Worm (Caenorhabditis elegans) whole organism, late embryonic: Measurements from ENCODE around the gene sly-1.

ENCODE experiments used
- C08G9.2 ChIP-seq: sonication (generic microtip); optimal IDR thresholded peaks from 2 replicates; lab custom pipeline; 2016; ENCODE audit warnings: mild to moderate bottlenecking, missing genetic modification characterization, moderate library complexity, missing compliant biosample characterization
- C38D4.7 ChIP-seq: fragments of 200-800 bp; sonication (Bioruptor generic); optimal IDR thresholded peaks from 2 replicates; lab custom pipeline; 2018; ENCODE audit warnings: mild to moderate bottlenecking, missing genetic modification characterization, moderate library complexity, missing compliant biosample characterization
- K09A11.1 ChIP-seq: sonication (generic microtip); optimal IDR thresholded peaks from 2 replicates; lab custom pipeline; 2017; ENCODE audit warnings: antibody characterized with exemption, mild to moderate bottlenecking, missing genetic modification characterization, missing compliant biosample characterization; ENCODE audit not compliant: insufficient read depth
- T23F11.4 ChIP-seq: fragments of 200-800 bp; sonication (Bioruptor generic); optimal IDR thresholded peaks from 2 replicates; lab custom pipeline; 2018; ENCODE audit warnings: mild to moderate bottlenecking, missing genetic modification characterization, missing compliant biosample characterization
- Y22D7AL.16 ChIP-seq: sonication (generic microtip); optimal IDR thresholded peaks from 2 replicates; lab custom pipeline; 2016; ENCODE audit warnings: missing genetic modification characterization, missing compliant biosample characterization
- ahr-1 ChIP-seq: sonication (generic microtip); optimal IDR thresholded peaks from 2 replicates; lab custom pipeline; 2016; ENCODE audit warnings: missing genetic modification characterization, missing compliant biosample characterization
- ama-1 ChIP-seq: fragments of 150-350 bp; optimal IDR thresholded peaks from 2 replicates; lab custom pipeline; 2014
- ceh-14 ChIP-seq: sonication (generic microtip); optimal IDR thresholded peaks from 2 replicates; lab custom pipeline; 2016; ENCODE audit warnings: missing genotype, missing genetic modification characterization, missing compliant biosample characterization
- ceh-19 ChIP-seq: fragments of 200-800 bp; sonication (Bioruptor generic); optimal IDR thresholded peaks from 2 replicates; lab custom pipeline; 2018; ENCODE audit warnings: mild to moderate bottlenecking, missing genetic modification characterization, missing compliant biosample characterization
- ceh-2 ChIP-seq: sonication (generic microtip); optimal IDR thresholded peaks from 2 replicates; lab custom pipeline; 2016; ENCODE audit warnings: missing genotype, missing genetic modification characterization, missing compliant biosample characterization
- ceh-22 ChIP-seq: sonication (generic microtip); optimal IDR thresholded peaks from 2 replicates; lab custom pipeline; 2017; ENCODE audit warnings: missing biosample characterization, missing genetic modification characterization
- ceh-30 ChIP-seq: fragments of 150-350 bp; optimal IDR thresholded peaks from 2 replicates; lab custom pipeline; 2014; ENCODE audit warnings: missing biosample characterization, missing genetic modification characterization
- ceh-31 ChIP-seq: sonication (generic microtip); optimal IDR thresholded peaks from 2 replicates; lab custom pipeline; 2016; ENCODE audit warnings: missing genetic modification characterization, missing compliant biosample characterization
- ceh-45 ChIP-seq: fragments of 200-800 bp; sonication (Bioruptor generic); IDR thresholded peaks from 2 replicates; pipeline ENCODE4 v1.3.6; 2022; ENCODE audit warnings: missing genetic modification reagents, missing genetic modification characterization, missing compliant biosample characterization
- ceh-48 ChIP-seq: sonication (generic microtip); optimal IDR thresholded peaks from 2 replicates; lab custom pipeline; 2016; ENCODE audit warnings: missing genetic modification characterization, inconsistent platforms, missing compliant biosample characterization
- ceh-6 ChIP-seq: fragments of 200-800 bp; sonication (Bioruptor generic); optimal IDR thresholded peaks from 2 replicates; lab custom pipeline; 2018; ENCODE audit warnings: mild to moderate bottlenecking, missing genetic modification characterization, missing compliant biosample characterization
- ceh-9 ChIP-seq: sonication (generic microtip); optimal IDR thresholded peaks from 2 replicates; lab custom pipeline; 2016; ENCODE audit warnings: mild to moderate bottlenecking, missing genetic modification characterization, inconsistent platforms, missing compliant biosample characterization
- dmd-4 ChIP-seq: sonication (generic microtip); optimal IDR thresholded peaks from 2 replicates; lab custom pipeline; 2016; ENCODE audit warnings: borderline replicate concordance, missing genetic modification characterization, missing compliant biosample characterization
- dve-1 ChIP-seq: sonication (generic microtip); optimal IDR thresholded peaks from 2 replicates; lab custom pipeline; 2017; ENCODE audit warnings: antibody characterized with exemption, mild to moderate bottlenecking, missing genetic modification characterization, missing compliant biosample characterization
- elt-2 ChIP-seq: sonication (generic microtip); optimal IDR thresholded peaks from 2 replicates; lab custom pipeline; 2016; ENCODE audit warnings: missing genetic modification reagents, missing genetic modification characterization, missing compliant biosample characterization
- eyg-1 ChIP-seq: sonication (generic microtip); optimal IDR thresholded peaks from 2 replicates; lab custom pipeline; 2016; ENCODE audit warnings: missing genotype, missing genetic modification characterization, missing compliant biosample characterization
- fkh-10 ChIP-seq: fragments of 150-350 bp; optimal IDR thresholded peaks from 2 replicates; lab custom pipeline; 2014; ENCODE audit warnings: missing biosample characterization, missing genetic modification reagents, missing genetic modification characterization
- fkh-6 ChIP-seq: sonication (generic microtip); optimal IDR thresholded peaks from 2 replicates; lab custom pipeline; 2016; ENCODE audit warnings: missing genetic modification characterization, missing compliant biosample characterization
- gmeb-2 ChIP-seq: sonication (generic microtip); optimal IDR thresholded peaks from 2 replicates; lab custom pipeline; 2016; ENCODE audit warnings: missing genetic modification characterization, inconsistent platforms, missing compliant biosample characterization
- hlh-13 ChIP-seq: fragments of 200-800 bp; sonication (Bioruptor generic); optimal IDR thresholded peaks from 2 replicates; lab custom pipeline; 2018; ENCODE audit warnings: mild to moderate bottlenecking, missing genetic modification characterization, missing compliant biosample characterization
- hlh-15 ChIP-seq: sonication (generic microtip); optimal IDR thresholded peaks from 2 replicates; lab custom pipeline; 2016; ENCODE audit warnings: missing genetic modification characterization, missing compliant biosample characterization
- hlh-30 ChIP-seq: sonication (generic microtip); optimal IDR thresholded peaks from 2 replicates; lab custom pipeline; 2017; ENCODE audit warnings: antibody characterized with exemption, missing genetic modification characterization, missing compliant biosample characterization; ENCODE audit not compliant: insufficient read depth
- hlh-6 ChIP-seq: sonication (generic microtip); optimal IDR thresholded peaks from 2 replicates; lab custom pipeline; 2016; ENCODE audit warnings: missing genotype, missing genetic modification characterization, missing compliant biosample characterization
- hlh-8 ChIP-seq: sonication (generic microtip); optimal IDR thresholded peaks from 2 replicates; lab custom pipeline; 2016; ENCODE audit warnings: missing genotype, missing genetic modification characterization, missing compliant biosample characterization
- lim-6 ChIP-seq: sonication (generic microtip); optimal IDR thresholded peaks from 2 replicates; lab custom pipeline; 2016; ENCODE audit warnings: missing genetic modification characterization, missing compliant biosample characterization
- lin-11 ChIP-seq: fragments of 200-800 bp; sonication (Bioruptor generic); optimal IDR thresholded peaks from 2 replicates; lab custom pipeline; 2018; ENCODE audit warnings: mild to moderate bottlenecking, missing genetic modification characterization, missing compliant biosample characterization
- mec-3 ChIP-seq: sonication (generic microtip); optimal IDR thresholded peaks from 2 replicates; lab custom pipeline; 2016; ENCODE audit warnings: borderline replicate concordance, missing genetic modification characterization, missing compliant biosample characterization
- nfya-1 ChIP-seq: sonication (generic microtip); optimal IDR thresholded peaks from 2 replicates; lab custom pipeline; 2017; ENCODE audit warnings: missing genetic modification characterization, mild to moderate bottlenecking, missing compliant biosample characterization, antibody characterized with exemption, moderate library complexity
- odd-2 ChIP-seq: sonication (generic microtip); optimal IDR thresholded peaks from 2 replicates; lab custom pipeline; 2017; ENCODE audit warnings: antibody characterized with exemption, mild to moderate bottlenecking, missing genetic modification characterization, missing compliant biosample characterization
- pat-9 ChIP-seq: fragments of 200-800 bp; sonication (Bioruptor generic); optimal IDR thresholded peaks from 2 replicates; lab custom pipeline; 2018; ENCODE audit warnings: mild to moderate bottlenecking, missing genetic modification characterization, moderate library complexity, missing compliant biosample characterization
- pax-1 ChIP-seq: fragments of 150-350 bp; optimal IDR thresholded peaks from 2 replicates; lab custom pipeline; 2014; ENCODE audit warnings: missing biosample characterization, missing genetic modification characterization
- sdc-2 ChIP-seq: sonication (generic microtip); optimal IDR thresholded peaks from 2 replicates; lab custom pipeline; 2016; ENCODE audit warnings: missing genotype, missing genetic modification characterization, missing compliant biosample characterization
- sox-2 ChIP-seq: fragments of 200-800 bp; sonication (Bioruptor generic); IDR thresholded peaks from 2 replicates; pipeline ENCODE4 v1.3.6; 2022; ENCODE audit warnings: missing genetic modification reagents, missing genetic modification characterization, missing compliant biosample characterization
- sox-4 ChIP-seq: sonication (generic microtip); optimal IDR thresholded peaks from 2 replicates; lab custom pipeline; 2017; ENCODE audit warnings: mild to moderate bottlenecking, missing genetic modification characterization, inconsistent platforms, missing compliant biosample characterization
- tbx-2 ChIP-seq: sonication (generic microtip); optimal IDR thresholded peaks from 2 replicates; lab custom pipeline; 2016; ENCODE audit warnings: missing genetic modification characterization, missing compliant biosample characterization
- unc-3 ChIP-seq, 2 experiments: fragments of 200-800 bp in 1 of 2; sonication (Bioruptor generic) in 1 of 2; sonication (generic microtip) in 1 of 2; conservative IDR thresholded peaks in 1 of 2; optimal IDR thresholded peaks in 1 of 2; 2 replicates each; pipeline versions ENCODE4 v1.3.6 to Lab custom; 2016 to 2022; ENCODE audit warnings: missing compliant biosample characterization in 2 of 2, missing genetic modification characterization in 2 of 2, missing genetic modification reagents in 1 of 2
- unc-42 ChIP-seq: sonication (generic microtip); optimal IDR thresholded peaks from 2 replicates; lab custom pipeline; 2016; ENCODE audit warnings: missing genotype, missing genetic modification characterization, missing compliant biosample characterization
- unc-55 ChIP-seq: sonication (generic microtip); optimal IDR thresholded peaks from 2 replicates; lab custom pipeline; 2017; ENCODE audit warnings: missing biosample characterization, missing genetic modification reagents, missing genetic modification characterization
- unc-86 ChIP-seq: sonication (generic microtip); optimal IDR thresholded peaks from 2 replicates; lab custom pipeline; 2016; ENCODE audit warnings: missing genetic modification characterization, missing compliant biosample characterization
- zip-5 ChIP-seq: sonication (generic microtip); optimal IDR thresholded peaks from 2 replicates; lab custom pipeline; 2016; ENCODE audit warnings: missing genetic modification characterization, missing compliant biosample characterization
- ztf-16 ChIP-seq: sonication (generic microtip); optimal IDR thresholded peaks from 2 replicates; lab custom pipeline; 2017; ENCODE audit warnings: missing genetic modification characterization, missing compliant biosample characterization

sly-1 gene

ce11 chrIII:10460427-10461163, 46.3 kb upstream of the sly-1 start, which contains the start of gene ecps-1 (continued):
- peak; percentile 21 for TF ChIP-seq hlh-15 (tag; lab: Kevin White, UChicago)
- TF ChIP-seq ahr-1 (tag; lab: Kevin White, UChicago) = peak; percentile 45
- TF ChIP-seq unc-42 = peak; percentile 70
- peak; percentile 44; the same call in 1 of the 2 replicates for TF ChIP-seq unc-3 (GFP tag; conservative IDR thresholded peaks at IDR 0.05; lab: Robert Waterston, UW)
- TF ChIP-seq unc-3 (tag; optimal IDR thresholded peaks at IDR 0.05; lab: Kevin White, UChicago) = no peak
- no peak for TF ChIP-seq T23F11.4 (GFP tag; lab: Kevin White, UChicago)
- peak; percentile 8 for TF ChIP-seq ceh-48
- no peak for TF ChIP-seq ceh-22
- no peak for TF ChIP-seq Y22D7AL.16 (tag; lab: Kevin White, UChicago)
- TF ChIP-seq lin-11 (tag; lab: Kevin White, UChicago) = no peak
- TF ChIP-seq pax-1 = peak; percentile 47
- no peak for TF ChIP-seq pat-9 (tag; lab: Kevin White, UChicago)
- 0 out of 2 replicates have a peak, but pooled peaks have one; percentile 32 for TF ChIP-seq ceh-45 (GFP tag; lab: Robert Waterston, UW)
- no peak for TF ChIP-seq ceh-19 (GFP tag; lab: Kevin White, UChicago)
- no peak for TF ChIP-seq ceh-9 (tag; lab: Kevin White, UChicago)
- peak; percentile 97 for TF ChIP-seq C08G9.2 (tag; lab: Kevin White, UChicago)
- TF ChIP-seq unc-86 = peak; percentile 56
- no peak for TF ChIP-seq K09A11.1 (tag; lab: Kevin White, UChicago)
- TF ChIP-seq C38D4.7 = no peak
- no peak for TF ChIP-seq sox-4 (tag; lab: Kevin White, UChicago)
- TF ChIP-seq ceh-14 = peak; percentile 78
- TF ChIP-seq tbx-2 = peak; percentile 97
- TF ChIP-seq nfya-1 (tag; lab: Kevin White, UChicago) = peak; percentile 67
- TF ChIP-seq gmeb-2 = no peak
- TF ChIP-seq, all 69 proteins: peak for 32

- peak; percentile 92 for TF ChIP-seq odd-2
- peak; percentile 96 for TF ChIP-seq hlh-15 (tag; lab: Kevin White, UChicago)
- peak; percentile 98 for TF ChIP-seq K09A11.1 (tag; lab: Kevin White, UChicago)
- TF ChIP-seq hlh-13 (GFP tag; lab: Kevin White, UChicago) = peak; percentile 87
- peak; percentile 48 for TF ChIP-seq unc-55
- TF ChIP-seq ahr-1 (tag; lab: Kevin White, UChicago) = peak; percentile 99
- TF ChIP-seq mec-3 (tag; lab: Kevin White, UChicago) = peak; percentile 96
- TF ChIP-seq pat-9 (tag; lab: Kevin White, UChicago) = peak; percentile 98
- peak; percentile 74 for TF ChIP-seq hlh-30 (tag; lab: Kevin White, UChicago)
- peak; percentile 95 for TF ChIP-seq zip-5 (tag; lab: Kevin White, UChicago)
- TF ChIP-seq gmeb-2 = peak; percentile 98
- TF ChIP-seq ceh-9 (tag; lab: Kevin White, UChicago) = peak; percentile 87
- peak; percentile 97 for TF ChIP-seq ceh-6 (GFP tag; lab: Kevin White, UChicago)
- peak; percentile 98 for TF ChIP-seq ztf-16
- TF ChIP-seq fkh-6 (tag; lab: Kevin White, UChicago) = peak; percentile 95
- TF ChIP-seq unc-3 (GFP tag; conservative IDR thresholded peaks at IDR 0.05; lab: Robert Waterston, UW) = peak; percentile 98
- peak; percentile 99 for TF ChIP-seq unc-3 (tag; optimal IDR thresholded peaks at IDR 0.05; lab: Kevin White, UChicago)
- peak; percentile 98 for TF ChIP-seq lim-6 (tag; lab: Kevin White, UChicago)
- TF ChIP-seq fkh-10 = peak; percentile 93
- peak; percentile 98 for TF ChIP-seq nfya-1 (tag; lab: Kevin White, UChicago)
- TF ChIP-seq hlh-8 (tag; lab: Kevin White, UChicago) = peak; percentile 99
- TF ChIP-seq elt-2 (tag; lab: Kevin White, UChicago) = peak; percentile 99
- TF ChIP-seq ceh-45 (GFP tag; lab: Robert Waterston, UW) = peak; percentile 99
- peak; percentile 99 for TF ChIP-seq ceh-31 (tag; lab: Kevin White, UChicago)
- TF ChIP-seq ceh-22 = peak; percentile 98
- TF ChIP-seq hlh-6 (tag; lab: Kevin White, UChicago) = peak; percentile 98
- peak; percentile 89 for TF ChIP-seq sdc-2 (tag; lab: Kevin White, UChicago)
- TF ChIP-seq eyg-1 = peak; percentile 98
- TF ChIP-seq C38D4.7 = peak; percentile 95
- peak; percentile 78 for TF ChIP-seq dve-1 (tag; lab: Kevin White, UChicago)
- TF ChIP-seq sox-2 = peak; percentile 94
- no peak for TF ChIP-seq ama-1 (lab: Kevin White, UChicago)
- peak; percentile 99 for TF ChIP-seq tbx-2
- peak; percentile 98 for TF ChIP-seq ceh-30 (tag; lab: Kevin White, UChicago)
- TF ChIP-seq ceh-2 (tag; lab: Kevin White, UChicago) = peak; percentile 97
- TF ChIP-seq dmd-4 (tag; lab: Kevin White, UChicago) = peak; percentile 97
- TF ChIP-seq ceh-48 = peak; percentile 97
- TF ChIP-seq unc-42 = peak; percentile 84
Measured at ce11 chrIII:10461164-10461546, 45.7 kb upstream of the sly-1 start, which contains the start of gene atx-2. Gene atx-2, plus strand, starts transcription at chrIII:10461389.
